Fruit fly (Drosophila melanogaster) Kc167 (cell line): ENCODE measurements around the gene NetA.

ENCODE experiments used
- Myc ChIP-seq: fragments of >200 bp; optimal IDR thresholded peaks from 2 replicates; lab custom pipeline; 2017; ENCODE audit warnings: missing external identifiers
- Sin3A ChIP-seq: fragments of >200 bp; optimal IDR thresholded peaks from 2 replicates; lab custom pipeline; 2018; ENCODE audit warnings: missing external identifiers
- h ChIP-seq: fragments of >200 bp; optimal IDR thresholded peaks from 3 replicates; lab custom pipeline; 2018; ENCODE audit warnings: missing external identifiers
- psq ChIP-seq: fragments of >200 bp; optimal IDR thresholded peaks from 2 replicates; lab custom pipeline; 2017; ENCODE audit warnings: missing external identifiers

DNA sequence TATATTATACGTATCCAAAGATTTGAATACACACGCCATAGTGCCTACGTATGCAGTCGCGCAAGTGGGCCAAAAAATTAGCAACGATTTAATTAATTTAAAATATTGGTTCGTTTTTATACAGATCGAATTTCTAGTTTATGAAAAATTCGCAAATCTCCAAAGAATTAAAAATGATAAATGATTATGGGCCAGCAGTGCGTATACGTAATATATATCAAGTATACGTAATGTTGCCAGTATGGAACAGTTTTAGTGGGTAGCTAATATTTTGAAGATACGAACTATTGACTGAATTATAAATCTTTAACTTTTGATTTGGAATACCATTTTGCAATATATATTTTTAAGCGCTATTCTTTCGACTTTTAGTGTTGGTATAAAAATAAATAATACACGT is 60.6 kb downstream of the NetA start:
- no peak for TF ChIP-seq Sin3A (lab: Kevin White, UChicago)
- TF ChIP-seq Myc (lab: Kevin White, UChicago) = no peak
- TF ChIP-seq psq = no peak
- no peak for TF ChIP-seq h (lab: Kevin White, UChicago)
